Worm (Caenorhabditis elegans): ENCODE results near the gene F29A7.3.

Gene F29A7.3

DNA sequence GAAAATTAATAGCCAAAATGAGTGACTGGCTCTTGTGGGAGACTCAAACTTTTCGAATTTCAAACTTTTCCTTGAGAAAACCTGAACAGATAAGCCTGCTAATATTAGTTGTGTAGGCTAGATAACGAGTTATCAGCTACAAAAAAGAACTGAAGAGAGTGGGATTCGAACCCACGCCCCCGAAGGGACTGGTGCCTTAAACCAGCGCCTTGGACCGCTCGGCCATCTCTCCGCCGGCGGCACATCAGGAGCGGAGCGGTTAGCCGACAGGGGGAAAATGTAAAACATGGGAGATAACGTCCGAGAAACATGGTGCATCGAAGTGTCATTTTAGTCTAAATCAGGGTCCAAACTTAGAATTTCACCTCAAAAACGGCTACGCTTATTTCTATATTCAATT lies 17.5 kb upstream of the F29A7.3 start:
- no peak for TF ChIP-seq aly-2 (tag; optimal IDR thresholded peaks at IDR 0.05)
- TF ChIP-seq blmp-1 (tag; optimal IDR thresholded peaks at IDR 0.05; ENCODE audit: insufficient read depth) = no peak
- TF ChIP-seq lin-39 (tag; optimal IDR thresholded peaks at IDR 0.05) = no peak

ce11 chrII:2736156-2736728 lies 16.9 kb upstream of the F29A7.3 start, which contains the start of gene T05A8.8:
Gene T05A8.8 (plus strand): TSS chrII:2736678.
- TF ChIP-seq nhr-11 (tag; optimal IDR thresholded peaks at IDR 0.05) = no peak
- TF ChIP-seq F13H6.1 (tag; optimal IDR thresholded peaks at IDR 0.05) = no peak
- no peak for TF ChIP-seq lin-39 (tag; optimal IDR thresholded peaks at IDR 0.05)
- no peak for TF ChIP-seq R02D3.7 (tag; optimal IDR thresholded peaks at IDR 0.05)
- TF ChIP-seq egl-27 (tag; optimal IDR thresholded peaks at IDR 0.05) = no peak
- TF ChIP-seq sem-4 (tag; optimal IDR thresholded peaks at IDR 0.05) = no peak
- TF ChIP-seq nhr-25 (tag; optimal IDR thresholded peaks at IDR 0.05) = no peak

DNA sequence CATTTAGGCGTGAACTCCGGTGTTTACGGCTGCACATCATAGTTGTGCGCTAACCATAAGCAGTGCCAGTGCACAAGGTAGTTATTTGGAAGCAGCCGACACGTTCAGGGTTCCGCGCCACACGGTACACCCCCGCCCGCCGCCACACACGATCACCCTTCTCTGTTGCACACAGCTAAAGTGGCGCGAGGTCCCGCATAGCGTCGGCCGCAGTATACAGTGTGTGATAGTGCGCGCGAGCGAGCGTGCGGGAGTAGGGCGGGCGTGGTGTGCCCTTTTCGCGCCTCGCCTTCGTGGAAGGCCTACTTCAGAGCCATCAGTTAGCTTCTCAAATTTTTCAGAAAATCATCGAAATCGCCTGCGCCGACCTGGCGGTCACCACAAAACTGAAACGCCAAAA lies 16.2 kb upstream of the F29A7.3 start:
- TF ChIP-seq sem-4 (tag; optimal IDR thresholded peaks at IDR 0.05) = no peak
- no peak for TF ChIP-seq C34F6.9 (tag; optimal IDR thresholded peaks at IDR 0.05)
- TF ChIP-seq nhr-129 (tag; optimal IDR thresholded peaks at IDR 0.05) = no peak
- no peak for TF ChIP-seq peb-1 (tag; optimal IDR thresholded peaks at IDR 0.05)
- no peak for TF ChIP-seq ztf-1 (GFP tag; conservative IDR thresholded peaks at IDR 0.05)
- no peak for TF ChIP-seq aly-2 (tag; optimal IDR thresholded peaks at IDR 0.05)
- TF ChIP-seq crh-2 (tag; optimal IDR thresholded peaks at IDR 0.05) = no peak
- TF ChIP-seq ZK546.5 (tag; optimal IDR thresholded peaks at IDR 0.05) = no peak

DNA sequence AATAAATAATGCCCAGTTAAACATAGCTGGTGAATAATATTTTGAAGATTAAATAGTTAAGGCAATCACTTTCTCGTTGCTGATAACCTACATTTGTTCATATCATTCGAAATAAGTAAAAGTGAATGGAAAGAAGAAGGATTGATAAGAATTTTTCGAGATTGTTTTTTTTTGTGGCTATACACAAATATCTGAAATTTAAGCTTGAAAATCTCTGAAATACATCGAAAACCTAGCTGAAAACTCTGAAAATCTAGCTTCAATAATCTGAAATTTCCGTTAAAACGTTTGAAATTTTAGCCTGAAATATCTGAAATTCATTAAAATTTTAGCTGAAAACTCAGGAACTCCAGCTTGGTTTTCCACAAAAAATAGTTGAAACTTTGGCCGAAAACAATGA lies 13.5 kb upstream of the F29A7.3 start, which contains the start of gene T05A8.6:
Gene T05A8.6, minus strand, starts transcription at position 101 of the 400 bp plus-strand sequence.
- no peak for TF ChIP-seq snpc-4 (tag; optimal IDR thresholded peaks at IDR 0.05)
- no peak for TF ChIP-seq F13H6.1 (tag; optimal IDR thresholded peaks at IDR 0.05)
- TF ChIP-seq aly-2 (tag; optimal IDR thresholded peaks at IDR 0.05) = no peak
- TF ChIP-seq C34F6.9 (tag; optimal IDR thresholded peaks at IDR 0.05) = no peak
- TF ChIP-seq nhr-21 (tag; optimal IDR thresholded peaks at IDR 0.05) = no peak
- TF ChIP-seq mbf-1 (tag; optimal IDR thresholded peaks at IDR 0.05) = no peak
- TF ChIP-seq unc-55 (GFP tag; optimal IDR thresholded peaks at IDR 0.05) = no peak
- TF ChIP-seq mab-5 (tag; optimal IDR thresholded peaks at IDR 0.05) = no peak
- TF ChIP-seq gmeb-1 (tag; optimal IDR thresholded peaks at IDR 0.05) = no peak
- TF ChIP-seq nhr-77 (tag; optimal IDR thresholded peaks at IDR 0.05) = no peak
- no peak for TF ChIP-seq nhr-12 (tag; optimal IDR thresholded peaks at IDR 0.05)
- TF ChIP-seq elt-3 (tag; optimal IDR thresholded peaks at IDR 0.05) = no peak
- no peak for TF ChIP-seq nhr-10 (tag; optimal IDR thresholded peaks at IDR 0.05)
- TF ChIP-seq ceh-16 (tag; optimal IDR thresholded peaks at IDR 0.05) = no peak
- no peak for TF ChIP-seq ceh-82 (tag; optimal IDR thresholded peaks at IDR 0.05)

ce11 chrII:2741405-2741804 lies 11.7 kb upstream of the F29A7.3 start:
- TF ChIP-seq ceh-82 (tag; optimal IDR thresholded peaks at IDR 0.05) (no peak), sem-4 (tag; optimal IDR thresholded peaks at IDR 0.05) (no peak), lin-13 (GFP tag; optimal IDR thresholded peaks at IDR 0.05) (no peak), egl-27 (tag; optimal IDR thresholded peaks at IDR 0.05) (no peak), elt-3 (tag; optimal IDR thresholded peaks at IDR 0.05) (no peak), ceh-16 (tag; optimal IDR thresholded peaks at IDR 0.05) (no peak), nhr-6 (tag; optimal IDR thresholded peaks at IDR 0.05) (no peak), fos-1 (tag; optimal IDR thresholded peaks at IDR 0.05) (no peak), skn-1 (tag; optimal IDR thresholded peaks at IDR 0.05) (no peak), zag-1 (tag; optimal IDR thresholded peaks at IDR 0.05) (no peak), ama-1 (optimal IDR thresholded peaks at IDR 0.05) (no peak)

ce11 chrII:2742251-2742650 lies 10.8 kb upstream of the F29A7.3 start, which contains the start of gene T05A8.7:
Gene T05A8.7 (minus strand): TSS chrII:2742351.
- no peak for TF ChIP-seq elt-3 (tag; optimal IDR thresholded peaks at IDR 0.05)
- no peak for TF ChIP-seq sem-4 (tag; optimal IDR thresholded peaks at IDR 0.05)
- TF ChIP-seq lin-13 (GFP tag; optimal IDR thresholded peaks at IDR 0.05) = no peak
- no peak for TF ChIP-seq mdl-1 (tag; optimal IDR thresholded peaks at IDR 0.05)
- no peak for TF ChIP-seq unc-55 (GFP tag; optimal IDR thresholded peaks at IDR 0.05)
- TF ChIP-seq nhr-23 (tag; optimal IDR thresholded peaks at IDR 0.05) = no peak
- TF ChIP-seq unc-62 (GFP tag; optimal IDR thresholded peaks at IDR 0.05) = no peak
- no peak for TF ChIP-seq blmp-1 (tag; optimal IDR thresholded peaks at IDR 0.05; ENCODE audit: insufficient read depth)
- TF ChIP-seq peb-1 (tag; optimal IDR thresholded peaks at IDR 0.05) = no peak
- TF ChIP-seq fos-1 (tag; optimal IDR thresholded peaks at IDR 0.05) = no peak
- TF ChIP-seq nhr-25 (tag; optimal IDR thresholded peaks at IDR 0.05) = no peak
- TF ChIP-seq sma-9 (GFP tag; optimal IDR thresholded peaks at IDR 0.05) = no peak
- TF ChIP-seq sma-9 (tag; optimal IDR thresholded peaks at IDR 0.05) = no peak
- TF ChIP-seq ZK546.5 (tag; optimal IDR thresholded peaks at IDR 0.05) = no peak
- TF ChIP-seq lsy-2 (tag; optimal IDR thresholded peaks at IDR 0.05) = no peak
- no peak for TF ChIP-seq nhr-237 (tag; optimal IDR thresholded peaks at IDR 0.05)
- no peak for TF ChIP-seq gmeb-1 (tag; optimal IDR thresholded peaks at IDR 0.05)
- TF ChIP-seq snpc-4 (tag; optimal IDR thresholded peaks at IDR 0.05) = no peak
- no peak for TF ChIP-seq skn-1 (tag; optimal IDR thresholded peaks at IDR 0.05)
- no peak for TF ChIP-seq ztf-4 (tag; optimal IDR thresholded peaks at IDR 0.05)
- TF ChIP-seq nhr-12 (tag; optimal IDR thresholded peaks at IDR 0.05) = no peak

Data from whole organism, L2 larva.